Worm (Caenorhabditis elegans) whole organism, L1 larva: Measurements from ENCODE around the gene sdhd-1.

Source experiments
- C04F5.9 ChIP-seq: sonication (generic microtip); optimal IDR thresholded peaks from 2 replicates; lab custom pipeline; 2016; ENCODE audit warnings: missing genetic modification characterization, missing compliant biosample characterization
- aha-1 ChIP-seq: fragments of 150-350 bp; optimal IDR thresholded peaks from 2 replicates; lab custom pipeline; 2014; ENCODE audit warnings: missing biosample characterization, missing genetic modification characterization
- alr-1 ChIP-seq: fragments of 200-800 bp; sonication (Bioruptor generic); optimal IDR thresholded peaks from 2 replicates; lab custom pipeline; 2018; ENCODE audit warnings: borderline replicate concordance, mild to moderate bottlenecking, missing genetic modification characterization, missing compliant biosample characterization
- ceh-90 ChIP-seq: sonication (generic microtip); optimal IDR thresholded peaks from 2 replicates; lab custom pipeline; 2016; ENCODE audit warnings: missing genetic modification characterization, missing compliant biosample characterization
- ces-1 ChIP-seq: fragments of 150-350 bp; optimal IDR thresholded peaks from 2 replicates; lab custom pipeline; 2014; ENCODE audit warnings: missing biosample characterization, missing genetic modification reagents, missing genetic modification characterization
- dsc-1 ChIP-seq: sonication (generic microtip); optimal IDR thresholded peaks from 2 replicates; lab custom pipeline; 2016; ENCODE audit warnings: mild to moderate bottlenecking, missing genetic modification characterization, missing compliant biosample characterization
- efl-1 ChIP-seq, 4 experiments: fragments of 150-350 bp; optimal IDR thresholded peaks in 3 of 4; peaks in 1 of 4; 1 replicate in 1 of 4; 2 replicates in 3 of 4; lab custom pipeline; 2014; ENCODE audit warnings: missing biosample characterization in 2 of 4, missing genetic modification characterization in 2 of 4, missing genetic modification reagents in 2 of 4
- egl-13 ChIP-seq: sonication (generic microtip); optimal IDR thresholded peaks from 2 replicates; lab custom pipeline; 2016; ENCODE audit warnings: missing genotype, missing genetic modification reagents, missing genetic modification characterization, missing compliant biosample characterization
- egl-27 ChIP-seq, 2 experiments: fragments of 150-350 bp in 1 of 2; sonication (generic microtip); optimal IDR thresholded peaks; 3 replicates each; lab custom pipeline; 2017 to 2018; ENCODE audit warnings: missing biosample characterization in 2 of 2, missing genetic modification characterization in 2 of 2, missing genetic modification reagents in 2 of 2
- elt-3 ChIP-seq, 6 experiments: fragments of 150-350 bp in 1 of 6; sonication (generic microtip); optimal IDR thresholded peaks; 2 replicates each; lab custom pipeline; 2017 to 2018; ENCODE audit warnings: missing biosample characterization in 6 of 6, missing genetic modification characterization in 6 of 6, inconsistent platforms in 1 of 6
- ets-5 ChIP-seq: fragments of 200-800 bp; sonication (Bioruptor generic); IDR thresholded peaks from 2 replicates; pipeline ENCODE4 v1.3.6; 2022; ENCODE audit warnings: missing genetic modification characterization, missing compliant biosample characterization
- fkh-4 ChIP-seq: sonication (generic microtip); optimal IDR thresholded peaks from 2 replicates; lab custom pipeline; 2016; ENCODE audit warnings: missing compliant biosample characterization, missing genetic modification characterization, borderline replicate concordance
- fkh-8 ChIP-seq: sonication (generic microtip); optimal IDR thresholded peaks from 2 replicates; lab custom pipeline; 2016; ENCODE audit warnings: mild to moderate bottlenecking, missing genetic modification characterization, missing compliant biosample characterization
- grh-1 ChIP-seq: fragments of 200-800 bp; sonication (Bioruptor generic); IDR thresholded peaks from 2 replicates; pipeline ENCODE4 v1.3.6; 2022; ENCODE audit warnings: missing genetic modification reagents, missing genetic modification characterization, missing compliant biosample characterization
- hlh-17 ChIP-seq: fragments of 200-800 bp; sonication (Bioruptor generic); optimal IDR thresholded peaks from 2 replicates; lab custom pipeline; 2018; ENCODE audit warnings: missing genetic modification characterization, mild to moderate bottlenecking, missing compliant biosample characterization, moderate library complexity, borderline replicate concordance
- hlh-4 ChIP-seq: sonication (generic microtip); optimal IDR thresholded peaks from 2 replicates; lab custom pipeline; 2016; ENCODE audit warnings: mild to moderate bottlenecking, missing genetic modification characterization, missing compliant biosample characterization
- isw-1 ChIP-seq: fragments of 200-800 bp; sonication (Bioruptor generic); IDR thresholded peaks from 2 replicates; pipeline ENCODE4 v1.3.6; 2022; ENCODE audit warnings: missing genetic modification characterization, missing compliant biosample characterization
- jun-1 ChIP-seq: fragments of 150-350 bp; optimal IDR thresholded peaks from 2 replicates; lab custom pipeline; 2014; ENCODE audit warnings: missing biosample characterization, missing genetic modification reagents, missing genetic modification characterization
- lin-13 ChIP-seq: fragments of 150-350 bp; optimal IDR thresholded peaks from 2 replicates; lab custom pipeline; 2014; ENCODE audit warnings: missing biosample characterization, missing genetic modification reagents, missing genetic modification characterization
- lin-14 ChIP-seq: fragments of 200-800 bp; sonication (Bioruptor generic); optimal IDR thresholded peaks from 2 replicates; lab custom pipeline; 2018; ENCODE audit warnings: mild to moderate bottlenecking, missing genetic modification characterization, moderate library complexity, missing compliant biosample characterization
- lin-15B ChIP-seq: fragments of 150-350 bp; sonication (generic microtip); optimal IDR thresholded peaks from 3 replicates; lab custom pipeline; 2014; ENCODE audit warnings: missing biosample characterization, missing genetic modification characterization
- lin-35 ChIP-seq, 2 experiments: fragments of 150-350 bp; optimal IDR thresholded peaks; 2 replicates each; lab custom pipeline; 2014; ENCODE audit warnings: missing biosample characterization in 2 of 2, missing genetic modification characterization in 2 of 2, missing genetic modification reagents in 2 of 2
- lin-39 ChIP-seq: fragments of 150-350 bp; optimal IDR thresholded peaks from 2 replicates; lab custom pipeline; 2014; ENCODE audit warnings: missing biosample characterization, missing genetic modification reagents, missing genetic modification characterization
- lir-3 ChIP-seq: sonication (generic microtip); optimal IDR thresholded peaks from 2 replicates; lab custom pipeline; 2016; ENCODE audit warnings: mild to moderate bottlenecking, missing genetic modification characterization, moderate library complexity, missing compliant biosample characterization; ENCODE audit not compliant: poor library complexity
- lsy-2 ChIP-seq, 2 experiments: fragments of 150-350 bp; optimal IDR thresholded peaks; 2 replicates each; lab custom pipeline; 2014; ENCODE audit warnings: missing biosample characterization in 2 of 2, missing genetic modification characterization in 2 of 2
- mab-9 ChIP-seq: fragments of 200-800 bp; sonication (Bioruptor generic); IDR thresholded peaks from 2 replicates; pipeline ENCODE4 v1.3.6; 2022; ENCODE audit warnings: missing genetic modification reagents, missing genetic modification characterization, missing compliant biosample characterization
- nhr-237 ChIP-seq: fragments of 150-350 bp; optimal IDR thresholded peaks from 2 replicates; lab custom pipeline; 2014; ENCODE audit warnings: missing biosample characterization, missing genetic modification characterization
- nhr-28 ChIP-seq: fragments of 150-350 bp; optimal IDR thresholded peaks from 2 replicates; lab custom pipeline; 2014; ENCODE audit warnings: missing biosample characterization, missing genetic modification characterization
- nhr-47 ChIP-seq: sonication (generic microtip); optimal IDR thresholded peaks from 2 replicates; lab custom pipeline; 2016; ENCODE audit warnings: mild to moderate bottlenecking, missing genetic modification characterization, moderate library complexity, missing compliant biosample characterization
- nhr-84 ChIP-seq: sonication (generic microtip); optimal IDR thresholded peaks from 2 replicates; lab custom pipeline; 2017; ENCODE audit warnings: missing biosample characterization, missing genetic modification characterization
- nhr-85 ChIP-seq: sonication (generic microtip); peaks from one replicate; lab custom pipeline; 2016; ENCODE audit warnings: missing genetic modification characterization, inconsistent platforms, missing compliant biosample characterization
- snu-23 ChIP-seq: sonication (generic microtip); optimal IDR thresholded peaks from 2 replicates; lab custom pipeline; 2016; ENCODE audit warnings: missing genetic modification characterization, missing compliant biosample characterization
- sox-4 ChIP-seq: sonication (generic microtip); optimal IDR thresholded peaks from 2 replicates; lab custom pipeline; 2016; ENCODE audit warnings: missing genetic modification characterization, missing compliant biosample characterization
- sptf-1 ChIP-seq: fragments of 150-350 bp; optimal IDR thresholded peaks from 2 replicates; lab custom pipeline; 2014; ENCODE audit warnings: missing biosample characterization, missing genetic modification characterization
- swsn-7 ChIP-seq: sonication (generic microtip); optimal IDR thresholded peaks from 2 replicates; lab custom pipeline; 2016; ENCODE audit warnings: missing genetic modification characterization, missing compliant biosample characterization
- tlp-1 ChIP-seq: fragments of 150-350 bp; optimal IDR thresholded peaks from 2 replicates; lab custom pipeline; 2014; ENCODE audit warnings: missing biosample characterization, missing genetic modification characterization
- unc-130 ChIP-seq: fragments of 150-350 bp; optimal IDR thresholded peaks from 2 replicates; lab custom pipeline; 2017; ENCODE audit warnings: missing biosample characterization, missing genetic modification characterization, inconsistent platforms
- unc-30 ChIP-seq: sonication (generic microtip); optimal IDR thresholded peaks from 2 replicates; lab custom pipeline; 2017; ENCODE audit warnings: missing biosample characterization, missing genetic modification characterization
- unc-98 ChIP-seq: fragments of 200-800 bp; sonication (Bioruptor generic); IDR thresholded peaks from 2 replicates; pipeline ENCODE4 v1.3.6; 2022; ENCODE audit warnings: missing genetic modification characterization, missing compliant biosample characterization
- zip-4 ChIP-seq: fragments of 200-800 bp; sonication (Bioruptor generic); optimal IDR thresholded peaks from 2 replicates; lab custom pipeline; 2018; ENCODE audit warnings: mild to moderate bottlenecking, missing genetic modification characterization, moderate library complexity, missing compliant biosample characterization
- ztf-4 ChIP-seq: fragments of 150-350 bp; optimal IDR thresholded peaks from 2 replicates; lab custom pipeline; 2014; ENCODE audit warnings: missing biosample characterization, missing genetic modification characterization

Gene sdhd-1

ce11 chrII:11020707-11021106 lies 29.0 kb downstream of the sdhd-1 start (continued):
- TF ChIP-seq swsn-7 (tag; lab: Kevin White, UChicago): no peak
- TF ChIP-seq unc-130 (tag; lab: Kevin White, UChicago): no peak
- TF ChIP-seq hlh-17 (GFP tag; lab: Kevin White, UChicago): no peak
- TF ChIP-seq grh-1 (GFP tag; lab: Robert Waterston, UW): 0 out of 2 replicates have a peak, but pooled peaks have one; percentile 35
- no peak for TF ChIP-seq tlp-1 (tag; lab: Kevin White, UChicago)
- TF ChIP-seq sptf-1 (tag; lab: Kevin White, UChicago): no peak
- TF ChIP-seq fkh-4 (tag; lab: Kevin White, UChicago): no peak
- TF ChIP-seq lin-13 (GFP tag; lab: Kevin White, UChicago): no peak
- TF ChIP-seq ets-5 (GFP tag; lab: Robert Waterston, UW): no peak
- TF ChIP-seq nhr-85 (tag; lab: Kevin White, UChicago): peak; percentile 89
- no peak for TF ChIP-seq lin-39
- TF ChIP-seq nhr-84: no peak
- TF ChIP-seq lin-15B (tag; lab: Kevin White, UChicago): no peak
- no peak for TF ChIP-seq elt-3 (tag; optimal IDR thresholded peaks at IDR 0.05; lab: Kevin White, UChicago)
- TF ChIP-seq lsy-2 (tag; optimal IDR thresholded peaks at IDR 0.05; lab: Kevin White, UChicago): peak in 1 of 2 experiments; percentile 9
- TF ChIP-seq fkh-8: no peak
- TF ChIP-seq egl-27 (tag; optimal IDR thresholded peaks at IDR 0.05; lab: Kevin White, UChicago): no peak
- TF ChIP-seq ztf-4: no peak
- no peak for TF ChIP-seq zip-4 (GFP tag; lab: Kevin White, UChicago)
- no peak for TF ChIP-seq ceh-90
- TF ChIP-seq nhr-237 (tag; lab: Kevin White, UChicago): no peak
- no peak for TF ChIP-seq ces-1 (GFP tag; lab: Kevin White, UChicago)
- no peak for TF ChIP-seq mab-9 (GFP tag; lab: Robert Waterston, UW)
- no peak for TF ChIP-seq unc-98 (GFP tag; lab: Robert Waterston, UW)
- TF ChIP-seq nhr-28 (tag; lab: Kevin White, UChicago): no peak
- no peak for TF ChIP-seq sox-4
- no peak for TF ChIP-seq efl-1 (optimal IDR thresholded peaks at IDR 0.05; lab: Kevin White, UChicago)
- peak in 1 of 2 experiments; percentile 70 for TF ChIP-seq efl-1 (GFP tag; optimal IDR thresholded peaks at IDR 0.05 in 1 of 2; lab: Kevin White, UChicago)
- no peak for TF ChIP-seq C04F5.9
- no peak for TF ChIP-seq lir-3 (tag; lab: Kevin White, UChicago)
- TF ChIP-seq egl-13 (tag; lab: Kevin White, UChicago): no peak

- no peak for TF ChIP-seq ces-1 (GFP tag; lab: Kevin White, UChicago)
- TF ChIP-seq nhr-85 (tag; lab: Kevin White, UChicago): peak; percentile 88
- TF ChIP-seq lin-14: peak; percentile 56
Observed at ce11 chrII:11016884-11017283, 32.8 kb downstream of the sdhd-1 start.

ce11 chrII:11016835-11016883 lies 33.1 kb downstream of the sdhd-1 start, which contains the start of gene ram-2:
ram-2 (minus strand) TSS chrII:11016881.
- no peak for TF ChIP-seq jun-1 (tag; lab: Kevin White, UChicago)
- TF ChIP-seq aha-1 (tag; lab: Kevin White, UChicago): no peak
- TF ChIP-seq alr-1 (tag; lab: Kevin White, UChicago): no peak
- no peak for TF ChIP-seq dsc-1 (tag; lab: Kevin White, UChicago)
- TF ChIP-seq snu-23 (GFP tag; lab: Kevin White, UChicago): no peak
- no peak for TF ChIP-seq lir-3 (tag; lab: Kevin White, UChicago)
- no peak for TF ChIP-seq lin-35 (GFP tag; optimal IDR thresholded peaks at IDR 0.05; lab: Kevin White, UChicago)
- no peak for TF ChIP-seq sptf-1 (tag; lab: Kevin White, UChicago)
- no peak for TF ChIP-seq nhr-28 (tag; lab: Kevin White, UChicago)
- TF ChIP-seq nhr-47 (tag; lab: Kevin White, UChicago): no peak
- TF ChIP-seq unc-130 (tag; lab: Kevin White, UChicago): no peak
- no peak for TF ChIP-seq unc-30 (tag; lab: Kevin White, UChicago)
- no peak for TF ChIP-seq hlh-4 (tag; lab: Kevin White, UChicago)
- no peak for TF ChIP-seq hlh-17 (GFP tag; lab: Kevin White, UChicago)
- no peak for TF ChIP-seq isw-1 (GFP tag; lab: Robert Waterston, UW)
